Worm (Caenorhabditis elegans): ENCODE data around the gene epg-5.

Gene epg-5

ce11 chrII:6565077-6565476 lies 44.1 kb downstream of the epg-5 start, which contains the start of gene mpz-3:
mpz-3 (minus strand) TSS chrII:6565396.
- TF ChIP-seq elt-2 (tag; optimal IDR thresholded peaks at IDR 0.05) (peak; percentile 49), tbx-7 (tag; optimal IDR thresholded peaks at IDR 0.05) (no peak), gmeb-2 (tag; optimal IDR thresholded peaks at IDR 0.05) (no peak), fkh-6 (tag; optimal IDR thresholded peaks at IDR 0.05) (no peak), ceh-45 (GFP tag; IDR thresholded peaks at IDR 0.05) (no peak), nhr-232 (tag; optimal IDR thresholded peaks at IDR 0.05) (peak; percentile 49), sox-4 (tag; optimal IDR thresholded peaks at IDR 0.05) (peak; percentile 37), pha-4 (tag; optimal IDR thresholded peaks at IDR 0.05) (no peak), unc-3 (GFP tag; conservative IDR thresholded peaks at IDR 0.05) (peak; percentile 60; the same call in 1 of the 2 replicates), unc-3 (tag; optimal IDR thresholded peaks at IDR 0.05) (peak; percentile 5), ets-4 (tag; optimal IDR thresholded peaks at IDR 0.05) (no peak), hlh-6 (tag; optimal IDR thresholded peaks at IDR 0.05) (peak; percentile 47), dmd-4 (tag; optimal IDR thresholded peaks at IDR 0.05; ENCODE audit: borderline replicate concordance) (no peak), zip-5 (tag; optimal IDR thresholded peaks at IDR 0.05) (no peak), ceh-31 (tag; optimal IDR thresholded peaks at IDR 0.05) (peak; percentile 23), Y22D7AL.16 (tag; optimal IDR thresholded peaks at IDR 0.05) (peak; percentile 32), ztf-16 (tag; optimal IDR thresholded peaks at IDR 0.05) (peak; percentile 20), hlh-13 (GFP tag; optimal IDR thresholded peaks at IDR 0.05) (no peak), syd-9 (tag; optimal IDR thresholded peaks at IDR 0.05) (peak; percentile 2), sdc-2 (tag; optimal IDR thresholded peaks at IDR 0.05) (no peak), lin-11 (tag; optimal IDR thresholded peaks at IDR 0.05) (peak; percentile 39), ceh-19 (GFP tag; optimal IDR thresholded peaks at IDR 0.05) (peak; percentile 36), hlh-30 (tag; optimal IDR thresholded peaks at IDR 0.05; ENCODE audit: insufficient read depth) (no peak), sox-2 (GFP tag; IDR thresholded peaks at IDR 0.05) (peak; percentile 27; the same call in 1 of the 2 replicates), pat-9 (tag; optimal IDR thresholded peaks at IDR 0.05) (peak; percentile 38), unc-55 (GFP tag; optimal IDR thresholded peaks at IDR 0.05) (no peak), eyg-1 (tag; optimal IDR thresholded peaks at IDR 0.05) (no peak), ceh-2 (tag; optimal IDR thresholded peaks at IDR 0.05) (peak; percentile 2), ttx-3 (tag; optimal IDR thresholded peaks at IDR 0.05) (peak; percentile 55), unc-42 (tag; optimal IDR thresholded peaks at IDR 0.05) (no peak), lim-6 (tag; optimal IDR thresholded peaks at IDR 0.05) (no peak), fkh-10 (GFP tag; optimal IDR thresholded peaks at IDR 0.05) (no peak), elt-4 (tag; optimal IDR thresholded peaks at IDR 0.05) (no peak), madf-2 (tag; optimal IDR thresholded peaks at IDR 0.05) (no peak), ceh-18 (tag; optimal IDR thresholded peaks at IDR 0.05) (no peak), pqm-1 (tag; optimal IDR thresholded peaks at IDR 0.05) (no peak), ceh-22 (tag; optimal IDR thresholded peaks at IDR 0.05) (no peak), nhr-11 (tag; optimal IDR thresholded peaks at IDR 0.05) (no peak), ahr-1 (tag; optimal IDR thresholded peaks at IDR 0.05) (no peak), ceh-24 (tag; optimal IDR thresholded peaks at IDR 0.05) (no peak), hlh-15 (tag; optimal IDR thresholded peaks at IDR 0.05) (no peak), K02D7.2 (tag; optimal IDR thresholded peaks at IDR 0.05) (peak; percentile 10), tbx-2 (tag; optimal IDR thresholded peaks at IDR 0.05) (peak; percentile 39), C38D4.7 (GFP tag; optimal IDR thresholded peaks at IDR 0.05) (peak; percentile 8), F13H6.1 (tag; optimal IDR thresholded peaks at IDR 0.05) (no peak), C08G9.2 (tag; optimal IDR thresholded peaks at IDR 0.05) (no peak), ceh-48 (tag; optimal IDR thresholded peaks at IDR 0.05) (no peak), nfya-1 (tag; optimal IDR thresholded peaks at IDR 0.05) (no peak), T23F11.4 (GFP tag; optimal IDR thresholded peaks at IDR 0.05) (no peak), dve-1 (tag; optimal IDR thresholded peaks at IDR 0.05) (peak; percentile 30), odd-2 (tag; optimal IDR thresholded peaks at IDR 0.05) (no peak), pros-1 (tag; optimal IDR thresholded peaks at IDR 0.05) (no peak), ceh-14 (tag; optimal IDR thresholded peaks at IDR 0.05) (no peak), fax-1 (tag; optimal IDR thresholded peaks at IDR 0.05) (peak; percentile 23)

Measured in whole organism, late embryonic.